Fruit fly (Drosophila melanogaster) whole organism, embryonic: Measurements from ENCODE around the gene PolA1.

Source experiments
- B-H1 ChIP-seq: fragments of 200-800 bp; sonication (Bioruptor generic); IDR thresholded peaks from 3 replicates; pipeline ENCODE4 v1.3.6; 2022; ENCODE audit warnings: missing biosample characterization, missing genetic modification characterization
- Bgb ChIP-seq: fragments of 200-800 bp; sonication (Bioruptor generic); IDR thresholded peaks from 2 replicates; pipeline ENCODE4 v1.3.6; 2022; ENCODE audit warnings: missing biosample characterization, missing genetic modification characterization; ENCODE audit not compliant: partially characterized antibody
- CG10147 ChIP-seq: fragments of 200-800 bp; sonication (Bioruptor generic); optimal IDR thresholded peaks from 2 replicates; lab custom pipeline; 2019; ENCODE audit warnings: missing biosample characterization, mild to moderate bottlenecking, missing genetic modification characterization, moderate library complexity
- CG10209 ChIP-seq: fragments of 200-800 bp; sonication (Bioruptor generic); optimal IDR thresholded peaks from 3 replicates; lab custom pipeline; 2017; ENCODE audit warnings: missing biosample characterization, mild to moderate bottlenecking, missing genetic modification characterization, missing genetic modification reagents
- CG12659 ChIP-seq: fragments of 200-800 bp; sonication (Bioruptor generic); optimal IDR thresholded peaks from 3 replicates; lab custom pipeline; 2017; ENCODE audit warnings: mild to moderate bottlenecking, missing biosample characterization, missing genetic modification reagents, missing genetic modification characterization
- CG13775 ChIP-seq: fragments of 200-800 bp; sonication (Bioruptor generic); optimal IDR thresholded peaks from 3 replicates; lab custom pipeline; 2017; ENCODE audit warnings: missing biosample characterization, mild to moderate bottlenecking, missing genetic modification characterization
- CG15479 ChIP-seq: fragments of 200-800 bp; sonication (Bioruptor generic); optimal IDR thresholded peaks from 3 replicates; lab custom pipeline; 2019; ENCODE audit warnings: missing biosample characterization, mild to moderate bottlenecking, missing genetic modification characterization, moderate library complexity
- CG16779 ChIP-seq: fragments of 200-800 bp; sonication (Bioruptor generic); IDR thresholded peaks from 2 replicates; pipeline ENCODE4 v1.3.6; 2022; ENCODE audit warnings: missing biosample characterization, missing genetic modification characterization
- CG16813 ChIP-seq: fragments of 200-800 bp; sonication (Bioruptor generic); IDR thresholded peaks from 3 replicates; pipeline ENCODE4 v1.3.6; 2022; ENCODE audit warnings: missing biosample characterization, missing genetic modification characterization; ENCODE audit not compliant: partially characterized antibody
- CG2116 ChIP-seq: fragments of 200-800 bp; sonication (Bioruptor generic); optimal IDR thresholded peaks from 3 replicates; lab custom pipeline; 2018; ENCODE audit warnings: missing biosample characterization, mild to moderate bottlenecking, missing genetic modification characterization
- CG30020 ChIP-seq: fragments of 200-800 bp; optimal IDR thresholded peaks from 2 replicates; lab custom pipeline; 2019; ENCODE audit warnings: missing biosample characterization, mild to moderate bottlenecking, missing genetic modification characterization, moderate library complexity
- CG3163 ChIP-seq: fragments of 200-800 bp; sonication (Bioruptor generic); optimal IDR thresholded peaks from 3 replicates; lab custom pipeline; 2016; ENCODE audit warnings: missing biosample characterization, missing genetic modification characterization
- CG32767 ChIP-seq: fragments of 200-800 bp; sonication (Bioruptor generic); IDR thresholded peaks from 2 replicates; pipeline ENCODE4 v1.3.6; 2022; ENCODE audit warnings: missing biosample characterization, missing genetic modification characterization
- CG34422 ChIP-seq: fragments of 200-800 bp; sonication (Bioruptor generic); IDR thresholded peaks from 3 replicates; pipeline ENCODE4 v1.3.6; 2022; ENCODE audit warnings: missing biosample characterization, missing genetic modification characterization
- CG3847 ChIP-seq: fragments of 200-800 bp; sonication (Bioruptor generic); IDR thresholded peaks from 2 replicates; pipeline ENCODE4 v1.3.6; 2022; ENCODE audit warnings: missing biosample characterization, missing genetic modification characterization
- CG4707 ChIP-seq: fragments of 200-800 bp; sonication (Bioruptor generic); optimal IDR thresholded peaks from 2 replicates; lab custom pipeline; 2018; ENCODE audit warnings: missing biosample characterization, mild to moderate bottlenecking, missing genetic modification characterization, moderate library complexity
- CG4730 ChIP-seq: fragments of 200-800 bp; sonication (Bioruptor generic); IDR thresholded peaks from 2 replicates; pipeline ENCODE4 v1.3.6; 2022; ENCODE audit warnings: missing biosample characterization, missing genetic modification characterization
- CG6254 ChIP-seq: fragments of 200-800 bp; sonication (Bioruptor generic); optimal IDR thresholded peaks from 3 replicates; lab custom pipeline; 2017; ENCODE audit warnings: mild to moderate bottlenecking, missing biosample characterization, missing genetic modification reagents, missing genetic modification characterization
- CG8089 ChIP-seq: fragments of 200-800 bp; sonication (Bioruptor generic); optimal IDR thresholded peaks from 3 replicates; lab custom pipeline; 2016; ENCODE audit warnings: missing biosample characterization, missing genetic modification characterization
- Dek ChIP-seq: fragments of 200-800 bp; sonication (Bioruptor generic); optimal IDR thresholded peaks from 3 replicates; lab custom pipeline; 2019; ENCODE audit warnings: missing biosample characterization, mild to moderate bottlenecking, missing genetic modification characterization, moderate library complexity
- Dp ChIP-seq: fragments of 200-800 bp; sonication (Bioruptor generic); optimal IDR thresholded peaks from 2 replicates; lab custom pipeline; 2018; ENCODE audit warnings: missing biosample characterization, mild to moderate bottlenecking, missing genetic modification characterization, moderate library complexity
- Drgx ChIP-seq: fragments of 200-800 bp; sonication (Bioruptor generic); IDR thresholded peaks from 2 replicates; pipeline ENCODE4 v1.3.6; 2022; ENCODE audit warnings: missing biosample characterization, missing genetic modification characterization
- HLH3B ChIP-seq: fragments of 200-800 bp; sonication (Bioruptor generic); IDR thresholded peaks from 2 replicates; pipeline ENCODE4 v1.3.6; 2022; ENCODE audit warnings: missing biosample characterization, missing genetic modification characterization
- HLH4C ChIP-seq: fragments of 200-800 bp; sonication (Bioruptor generic); IDR thresholded peaks from 3 replicates; pipeline ENCODE4 v1.3.6; 2022; ENCODE audit warnings: missing biosample characterization, missing genetic modification characterization; ENCODE audit not compliant: partially characterized antibody
- Hr78 ChIP-seq, 2 experiments: fragments of 200-800 bp in 1 of 2; fragments of >200 bp in 1 of 2; sonication (Bioruptor generic) in 1 of 2; optimal IDR thresholded peaks; 2 replicates each; lab custom pipeline; 2017 to 2019; ENCODE audit warnings: missing biosample characterization in 2 of 2, missing genetic modification characterization in 2 of 2, mild to moderate bottlenecking in 1 of 2, moderate library complexity in 1 of 2
- Hsf ChIP-seq: fragments of 200-800 bp; sonication (Bioruptor generic); optimal IDR thresholded peaks from 3 replicates; lab custom pipeline; 2016; ENCODE audit warnings: missing biosample characterization, missing genetic modification characterization
- MBD-R2 ChIP-seq: fragments of 200-800 bp; sonication (Bioruptor generic); IDR thresholded peaks from 2 replicates; pipeline ENCODE4 v1.3.6; 2022; ENCODE audit warnings: missing biosample characterization, missing genetic modification characterization
- NK7.1 ChIP-seq: fragments of 200-800 bp; sonication (Bioruptor generic); optimal IDR thresholded peaks from 3 replicates; lab custom pipeline; 2016; ENCODE audit warnings: missing biosample characterization, missing genetic modification characterization
- Pdp1 ChIP-seq, 2 experiments: fragments of 200-800 bp; sonication (Bioruptor generic); optimal IDR thresholded peaks; 3 replicates each; lab custom pipeline; 2016; ENCODE audit warnings: missing biosample characterization in 2 of 2, missing genetic modification characterization in 2 of 2, mild to moderate bottlenecking in 1 of 2, moderate library complexity in 1 of 2
- Six4 ChIP-seq: fragments of 200-800 bp; sonication (Bioruptor generic); optimal IDR thresholded peaks from 2 replicates; lab custom pipeline; 2016; ENCODE audit warnings: missing biosample characterization, missing genetic modification characterization
- Stat92E ChIP-seq, 3 experiments: fragments of >200 bp in 2 of 3; fragments of 200-800 bp in 1 of 3; sonication (Bioruptor generic) in 1 of 3; optimal IDR thresholded peaks; 2 replicates each; lab custom pipeline; 2017 to 2019; ENCODE audit warnings: missing biosample characterization in 3 of 3, missing genetic modification characterization in 3 of 3, mild to moderate bottlenecking in 1 of 3, moderate library complexity in 1 of 3
- Vsx1 ChIP-seq: fragments of 200-800 bp; sonication (Bioruptor generic); optimal IDR thresholded peaks from 2 replicates; lab custom pipeline; 2017; ENCODE audit warnings: missing biosample characterization, mild to moderate bottlenecking, missing genetic modification characterization, missing genetic modification reagents
- az2 ChIP-seq: fragments of 200-800 bp; sonication (Bioruptor generic); optimal IDR thresholded peaks from 3 replicates; lab custom pipeline; 2016; ENCODE audit warnings: missing biosample characterization, missing genetic modification characterization
- chif ChIP-seq, 2 experiments: fragments of 200-800 bp; sonication (Bioruptor generic); optimal IDR thresholded peaks; 3 replicates each; lab custom pipeline; 2016; ENCODE audit warnings: missing biosample characterization in 2 of 2, missing genetic modification characterization in 2 of 2
- corto ChIP-seq: fragments of 200-800 bp; sonication (Bioruptor generic); optimal IDR thresholded peaks from 2 replicates; lab custom pipeline; 2016; ENCODE audit warnings: missing biosample characterization, mild to moderate bottlenecking, missing genetic modification characterization, moderate library complexity
- crol ChIP-seq: fragments of 200-800 bp; sonication (Bioruptor generic); IDR thresholded peaks from 2 replicates; pipeline ENCODE4 v1.3.6; 2022; ENCODE audit warnings: missing biosample characterization, missing genetic modification characterization
- danr ChIP-seq: fragments of 200-800 bp; sonication (Bioruptor generic); IDR thresholded peaks from 2 replicates; pipeline ENCODE4 v1.3.6; 2022; ENCODE audit warnings: missing biosample characterization, missing genetic modification characterization
- emc ChIP-seq: fragments of 200-800 bp; sonication (Bioruptor generic); optimal IDR thresholded peaks from 2 replicates; lab custom pipeline; 2016; ENCODE audit warnings: missing biosample characterization, missing genetic modification characterization
- ewg ChIP-seq: fragments of 200-800 bp; sonication (Bioruptor generic); optimal IDR thresholded peaks from 3 replicates; lab custom pipeline; 2017; ENCODE audit warnings: mild to moderate bottlenecking, missing biosample characterization, missing genetic modification reagents, missing genetic modification characterization
- lab ChIP-seq: fragments of 200-800 bp; sonication (Bioruptor generic); optimal IDR thresholded peaks from 3 replicates; lab custom pipeline; 2017; ENCODE audit warnings: missing biosample characterization, missing genetic modification characterization, mild to moderate bottlenecking, moderate library complexity, missing genetic modification reagents
- otp ChIP-seq: fragments of 200-800 bp; sonication (Bioruptor generic); IDR thresholded peaks from 3 replicates; pipeline ENCODE4, ENCODE4 v1.3.6; 2022; ENCODE audit warnings: missing biosample characterization, missing genetic modification characterization
- ro ChIP-seq: fragments of 200-800 bp; sonication (Bioruptor generic); IDR thresholded peaks from 2 replicates; pipeline ENCODE4 v1.3.6; 2022; ENCODE audit warnings: missing biosample characterization, missing genetic modification characterization
- sens-2 ChIP-seq: fragments of 200-800 bp; sonication (Bioruptor generic); IDR thresholded peaks from 2 replicates; pipeline ENCODE4 v1.3.6; 2022; ENCODE audit warnings: missing biosample characterization, missing genetic modification characterization
- sima ChIP-seq: fragments of 200-800 bp; sonication (Bioruptor generic); optimal IDR thresholded peaks from 2 replicates; lab custom pipeline; 2016; ENCODE audit warnings: missing biosample characterization, missing genetic modification characterization
- slou ChIP-seq: fragments of 200-800 bp; sonication (Bioruptor generic); optimal IDR thresholded peaks from 3 replicates; lab custom pipeline; 2016; ENCODE audit warnings: missing biosample characterization, missing genetic modification characterization
- sr ChIP-seq: fragments of 200-800 bp; sonication (Bioruptor generic); IDR thresholded peaks from 3 replicates; pipeline ENCODE4 v1.3.6; 2022; ENCODE audit warnings: missing biosample characterization, missing genetic modification characterization
- tna ChIP-seq: fragments of 200-800 bp; sonication (Bioruptor generic); IDR thresholded peaks from 2 replicates; pipeline ENCODE4 v1.3.6; 2022; ENCODE audit warnings: missing biosample characterization, missing genetic modification characterization; ENCODE audit not compliant: partially characterized antibody
- trem ChIP-seq: fragments of 200-800 bp; optimal IDR thresholded peaks from 3 replicates; lab custom pipeline; 2019; ENCODE audit warnings: missing biosample characterization, mild to moderate bottlenecking, missing genetic modification characterization, moderate library complexity
- trh ChIP-seq: fragments of 200-800 bp; sonication (Bioruptor generic); optimal IDR thresholded peaks from 2 replicates; lab custom pipeline; 2016; ENCODE audit warnings: missing biosample characterization, missing genetic modification characterization

PolA1 gene

dm6 chr3R:21632930-21633780 is 38.4 kb downstream of the PolA1 start (continued):
- no peak for TF ChIP-seq Hsf (GFP tag; lab: Kevin White, UChicago)
- no peak for TF ChIP-seq ro (GFP tag; lab: Robert Waterston, UW)
- TF ChIP-seq Six4 (GFP tag; lab: Kevin White, UChicago): peak; percentile 33
- TF ChIP-seq CG10147 (GFP tag; lab: Kevin White, UChicago): peak; percentile 40
- TF ChIP-seq NK7.1 (GFP tag; lab: Kevin White, UChicago): no peak
- TF ChIP-seq sens-2: no peak
- TF ChIP-seq HLH4C: no peak
- no peak for TF ChIP-seq danr (GFP tag; lab: Robert Waterston, UW)
- TF ChIP-seq ewg: no peak
- TF ChIP-seq CG30020 (tag; lab: Kevin White, UChicago): peak; percentile 28
- TF ChIP-seq corto (GFP tag; lab: Kevin White, UChicago): peak; percentile 57
- TF ChIP-seq CG16813: no peak
- TF ChIP-seq B-H1 (GFP tag; lab: Robert Waterston, UW): no peak
- peak in 1 of 2 experiments; percentile 11 for TF ChIP-seq chif (GFP tag; optimal IDR thresholded peaks at IDR 0.05; lab: Kevin White, UChicago)
- TF ChIP-seq CG4707: no peak
- peak in 1 of 2 experiments; percentile 40 for TF ChIP-seq Hr78 (GFP tag; optimal IDR thresholded peaks at IDR 0.05; lab: Kevin White, UChicago)
- no peak for TF ChIP-seq slou (GFP tag; lab: Kevin White, UChicago)
- TF ChIP-seq CG16779 (GFP tag; lab: Robert Waterston, UW): no peak
- no peak for TF ChIP-seq CG2116 (GFP tag; lab: Kevin White, UChicago)
- no peak for TF ChIP-seq MBD-R2 (GFP tag; lab: Robert Waterston, UW)
- TF ChIP-seq CG10209 (GFP tag; lab: Kevin White, UChicago): peak; percentile 34
- no peak for TF ChIP-seq Bgb (GFP tag; lab: Robert Waterston, UW)
- peak; percentile 84 for TF ChIP-seq CG3163 (GFP tag; lab: Kevin White, UChicago)
- TF ChIP-seq otp (GFP tag; lab: Robert Waterston, UW): no peak
- peak; percentile 46 for TF ChIP-seq az2 (GFP tag; lab: Kevin White, UChicago)
- no peak for TF ChIP-seq CG34422 (GFP tag; lab: Robert Waterston, UW)
- TF ChIP-seq CG12659: no peak
- TF ChIP-seq crol: no peak
- TF ChIP-seq sr (GFP tag; lab: Robert Waterston, UW): no peak
- peak; percentile 44 for TF ChIP-seq CG6254 (GFP tag; lab: Kevin White, UChicago)
- TF ChIP-seq Drgx: no peak
- no peak for TF ChIP-seq CG32767 (GFP tag; lab: Robert Waterston, UW)
- TF ChIP-seq CG3847 (GFP tag; lab: Robert Waterston, UW): no peak
- TF ChIP-seq CG15479: no peak
- no peak for TF ChIP-seq CG8089 (GFP tag; lab: Kevin White, UChicago)
- TF ChIP-seq Pdp1 (GFP tag; optimal IDR thresholded peaks at IDR 0.05; lab: Kevin White, UChicago): no peak
- no peak for TF ChIP-seq emc
- peak; percentile 26 for TF ChIP-seq CG13775 (GFP tag; lab: Kevin White, UChicago)
- no peak for TF ChIP-seq tna (GFP tag; lab: Robert Waterston, UW)
- peak; percentile 48 for TF ChIP-seq Dek (tag; lab: Kevin White, UChicago)
- peak; percentile 31 for TF ChIP-seq trem (tag; lab: Kevin White, UChicago)
- TF ChIP-seq HLH3B (GFP tag; lab: Robert Waterston, UW): no peak
- TF ChIP-seq Dp (GFP tag; lab: Kevin White, UChicago): no peak
- TF ChIP-seq Stat92E (GFP tag; optimal IDR thresholded peaks at IDR 0.05; lab: Kevin White, UChicago): no peak
- no peak for TF ChIP-seq sima (GFP tag; lab: Kevin White, UChicago)
- TF ChIP-seq lab (GFP tag; lab: Kevin White, UChicago): peak; percentile 13
- no peak for TF ChIP-seq CG4730
- TF ChIP-seq trh (GFP tag; lab: Kevin White, UChicago): no peak
- TF ChIP-seq Vsx1 (GFP tag; lab: Kevin White, UChicago): no peak
